Worm (Caenorhabditis elegans) whole organism, young adult: ENCODE data around the gene aqp-12.

Experiments
- K11D2.4 ChIP-seq: fragments of 200-800 bp; sonication (Bioruptor generic); IDR thresholded peaks from 2 replicates; pipeline ENCODE4 v1.3.6; 2022; ENCODE audit warnings: missing genetic modification reagents, missing genetic modification characterization, missing compliant biosample characterization
- aptf-2 ChIP-seq: fragments of 200-800 bp; sonication (Bioruptor generic); conservative IDR thresholded peaks from 2 replicates; pipeline ENCODE4 v1.3.6; 2022; ENCODE audit warnings: missing genetic modification reagents, missing genetic modification characterization, missing compliant biosample characterization
- ceh-100 ChIP-seq: fragments of 200-800 bp; sonication (Bioruptor generic); IDR thresholded peaks from 2 replicates; pipeline ENCODE4 v1.3.6; 2022; ENCODE audit warnings: missing genetic modification reagents, missing genetic modification characterization, missing compliant biosample characterization
- ceh-40 ChIP-seq: fragments of 200-800 bp; sonication (Bioruptor generic); IDR thresholded peaks from 2 replicates; pipeline ENCODE4 v1.3.6; 2022; ENCODE audit warnings: missing genetic modification characterization, missing compliant biosample characterization
- hsf-1 ChIP-seq: fragments of 200-800 bp; sonication (Bioruptor generic); IDR thresholded peaks from 2 replicates; pipeline ENCODE4 v1.3.6; 2022; ENCODE audit warnings: missing genetic modification reagents, missing genetic modification characterization, missing compliant biosample characterization
- mel-28 ChIP-seq: sonication (generic microtip); optimal IDR thresholded peaks from 2 replicates; lab custom pipeline; 2016; ENCODE audit warnings: borderline replicate concordance, mild to moderate bottlenecking, missing genetic modification characterization, missing compliant biosample characterization
- mxl-1 ChIP-seq: sonication (generic microtip); optimal IDR thresholded peaks from 2 replicates; lab custom pipeline; 2016; ENCODE audit warnings: missing genetic modification characterization, missing compliant biosample characterization
- pha-4 ChIP-seq: fragments of 150-350 bp; sonication (generic microtip); optimal IDR thresholded peaks from 2 replicates; lab custom pipeline; 2014; ENCODE audit warnings: missing biosample characterization, missing genetic modification reagents, missing genetic modification characterization
- rpc-1 ChIP-seq, 2 experiments: fragments of 150-350 bp in 1 of 2; sonication (generic microtip) in 1 of 2; optimal IDR thresholded peaks; 2 replicates each; lab custom pipeline; 2014 to 2018; ENCODE audit warnings: missing biosample characterization in 1 of 2, missing genetic modification characterization in 1 of 2, missing genetic modification reagents in 1 of 2, missing genotype in 1 of 2
- snpc-3.4 ChIP-seq: sonication (generic microtip); optimal IDR thresholded peaks from 2 replicates; lab custom pipeline; 2017; ENCODE audit warnings: missing genetic modification characterization, mild to moderate bottlenecking, missing compliant biosample characterization, antibody characterized with exemption, moderate library complexity, missing genotype, missing genetic modification reagents
- snpc-4 ChIP-seq, 5 experiments: fragments of 150-350 bp in 1 of 5; sonication (generic microtip) in 4 of 5; optimal IDR thresholded peaks; 2 replicates each; lab custom pipeline; 2014 to 2018; ENCODE audit warnings: missing genetic modification characterization in 5 of 5, missing biosample characterization in 3 of 5, antibody characterized with exemption in 2 of 5, mild to moderate bottlenecking in 2 of 5, missing compliant biosample characterization in 2 of 5, missing genotype in 2 of 5, moderate library complexity in 2 of 5, missing genetic modification reagents in 1 of 5

ce11 chrII:12239449-12239848 lies 36.4 kb downstream of the aqp-12 start:
- TF ChIP-seq K11D2.4 (GFP tag; lab: Robert Waterston, UW) (no peak), hsf-1 (GFP tag; lab: Robert Waterston, UW) (no peak), ceh-100 (no peak), mxl-1 (tag; lab: Kevin White, UChicago) (no peak), ceh-40 (GFP tag; lab: Robert Waterston, UW) (no peak), snpc-3.4 (tag; lab: Kevin White, UChicago) (no peak), pha-4 (no peak), mel-28 (tag; lab: Kevin White, UChicago) (no peak), snpc-4 (GFP tag; optimal IDR thresholded peaks at IDR 0.05; lab: Kevin White, UChicago) (no peak), snpc-4 (tag; optimal IDR thresholded peaks at IDR 0.05; lab: Kevin White, UChicago) (no peak), aptf-2 (no peak), rpc-1 (optimal IDR thresholded peaks at IDR 0.05; lab: Kevin White, UChicago) (no peak), rpc-1 (tag; optimal IDR thresholded peaks at IDR 0.05; lab: Kevin White, UChicago) (no peak)
